Worm (Caenorhabditis elegans): ENCODE results near the gene phb-2.

The phb-2 gene

DNA sequence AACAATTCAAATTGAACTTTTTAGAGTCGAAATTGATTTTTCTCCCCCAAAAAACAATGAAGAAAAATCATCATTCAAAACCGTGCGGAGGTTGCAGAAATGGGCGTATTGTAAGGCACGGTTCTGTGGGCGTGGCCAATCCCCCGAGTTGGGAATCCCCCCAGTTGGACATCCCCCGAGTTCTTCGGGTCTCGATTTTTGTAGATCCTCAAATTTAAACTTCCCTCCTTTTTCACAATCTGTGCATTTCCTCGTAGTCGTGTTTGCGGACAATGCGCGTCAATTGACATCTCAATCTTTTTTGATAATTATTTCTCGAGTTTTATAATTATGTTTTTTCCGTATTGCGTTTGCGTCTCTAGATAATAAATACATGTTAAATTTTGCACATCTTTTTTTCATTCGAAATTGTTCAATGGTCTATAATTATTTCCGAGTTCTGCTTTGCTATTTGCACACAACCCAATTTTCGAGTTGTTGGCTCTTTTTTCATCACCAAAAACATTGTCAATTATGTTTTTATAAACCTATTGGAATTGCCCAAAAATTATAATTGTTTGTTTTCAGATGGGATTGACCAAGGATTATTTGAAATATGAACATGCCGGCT lies 18.7 kb downstream of the phb-2 start, which contains the start of gene F13H8.2:
F13H8.2 (plus strand) TSS at position 560 of the 610 bp plus-strand sequence.
- TF ChIP-seq him-1 (tag; optimal IDR thresholded peaks at IDR 0.05) (no peak), W03F9.2 (tag; optimal IDR thresholded peaks at IDR 0.05) (peak; percentile 29)

ce11 chrII:6273916-6274315 lies 22.7 kb downstream of the phb-2 start, which contains the start of gene bpl-1:
TSS of gene bpl-1 (plus strand) at chrII:6274216.
- no peak for TF ChIP-seq dao-5 (tag; optimal IDR thresholded peaks at IDR 0.05)
- no peak for TF ChIP-seq W03F9.2 (tag; optimal IDR thresholded peaks at IDR 0.05)

ce11 chrII:6281002-6281401 lies 29.8 kb downstream of the phb-2 start, which contains the start of gene scly-1:
TSS of gene scly-1 (minus strand) at chrII:6281102.
- no peak for TF ChIP-seq W03F9.2 (tag; optimal IDR thresholded peaks at IDR 0.05)
- no peak for TF ChIP-seq dao-5 (tag; optimal IDR thresholded peaks at IDR 0.05)
- TF ChIP-seq him-1 (tag; optimal IDR thresholded peaks at IDR 0.05): no peak

DNA sequence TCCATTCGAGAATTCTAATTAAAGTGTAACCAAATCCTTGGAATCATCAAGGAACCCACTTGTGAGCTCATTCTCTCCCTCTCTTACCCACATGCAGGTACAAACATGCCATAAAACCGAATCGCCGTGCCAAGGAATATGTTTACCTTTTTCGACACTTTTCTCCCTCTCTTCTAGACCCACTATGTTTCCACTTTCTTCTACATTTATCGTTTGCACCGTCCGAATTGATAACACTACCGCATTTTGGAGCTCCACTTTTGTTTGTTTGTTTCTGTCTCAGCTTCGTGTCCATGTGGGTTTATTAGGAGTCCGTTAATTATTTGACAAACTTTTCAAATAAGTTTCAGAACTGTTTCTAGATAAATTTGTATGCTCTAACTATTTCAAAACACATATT lies 30.7 kb downstream of the phb-2 start:
- TF ChIP-seq W03F9.2 (tag; optimal IDR thresholded peaks at IDR 0.05) (no peak), dao-5 (tag; optimal IDR thresholded peaks at IDR 0.05) (no peak), him-1 (tag; optimal IDR thresholded peaks at IDR 0.05) (no peak)

DNA sequence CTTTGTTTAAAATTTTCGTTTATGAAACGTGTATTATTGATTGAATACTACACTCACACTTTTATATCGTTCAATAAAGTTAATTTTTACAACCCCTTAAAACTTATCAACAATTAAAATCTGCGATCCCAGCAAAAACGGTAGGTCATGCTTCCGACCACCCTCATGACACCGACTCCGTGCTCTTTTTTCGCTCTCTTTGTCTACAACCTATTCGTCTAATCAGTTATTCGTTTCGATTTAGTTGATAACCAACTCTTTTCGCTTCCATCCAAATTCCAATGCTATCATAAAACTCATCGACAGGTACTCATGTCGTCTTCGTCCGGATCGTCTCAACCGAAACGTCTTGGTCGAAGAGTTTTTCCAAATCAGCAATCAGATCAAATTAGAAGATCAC lies 31.9 kb downstream of the phb-2 start, which contains the start of gene F13H8.1:
F13H8.1 (plus strand) TSS at position 311 of the 400 bp plus-strand sequence.
- TF ChIP-seq dao-5 (tag; optimal IDR thresholded peaks at IDR 0.05) (no peak), W03F9.2 (tag; optimal IDR thresholded peaks at IDR 0.05) (no peak), him-1 (tag; optimal IDR thresholded peaks at IDR 0.05) (no peak)

DNA sequence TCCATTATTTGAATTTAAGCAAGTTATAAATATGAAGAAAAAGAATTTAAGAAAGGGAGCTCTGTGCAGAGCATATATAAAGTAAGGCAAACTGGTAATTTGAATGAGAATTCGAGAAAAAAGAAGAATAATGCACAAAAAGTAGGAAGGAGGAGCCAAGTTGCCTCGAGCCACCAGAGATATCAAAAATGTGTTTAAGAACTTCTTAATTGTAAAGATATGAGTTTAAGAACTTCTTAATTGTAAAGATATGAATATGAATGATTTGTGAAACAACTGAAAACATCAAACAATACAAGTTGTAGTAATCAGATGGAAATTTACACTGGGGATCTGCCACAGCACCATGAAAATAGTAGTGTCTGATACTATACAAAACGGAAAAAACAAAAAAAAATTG lies 35.7 kb downstream of the phb-2 start, which contains the start of gene F13H8.6:
F13H8.6 (minus strand) TSS at position 101 of the 400 bp plus-strand sequence.
- no peak for TF ChIP-seq dao-5 (tag; optimal IDR thresholded peaks at IDR 0.05)

ce11 chrII:6288104-6288503 lies 36.9 kb downstream of the phb-2 start:
- TF ChIP-seq W03F9.2 (tag; optimal IDR thresholded peaks at IDR 0.05) (no peak), dao-5 (tag; optimal IDR thresholded peaks at IDR 0.05) (no peak), him-1 (tag; optimal IDR thresholded peaks at IDR 0.05) (no peak)

DNA sequence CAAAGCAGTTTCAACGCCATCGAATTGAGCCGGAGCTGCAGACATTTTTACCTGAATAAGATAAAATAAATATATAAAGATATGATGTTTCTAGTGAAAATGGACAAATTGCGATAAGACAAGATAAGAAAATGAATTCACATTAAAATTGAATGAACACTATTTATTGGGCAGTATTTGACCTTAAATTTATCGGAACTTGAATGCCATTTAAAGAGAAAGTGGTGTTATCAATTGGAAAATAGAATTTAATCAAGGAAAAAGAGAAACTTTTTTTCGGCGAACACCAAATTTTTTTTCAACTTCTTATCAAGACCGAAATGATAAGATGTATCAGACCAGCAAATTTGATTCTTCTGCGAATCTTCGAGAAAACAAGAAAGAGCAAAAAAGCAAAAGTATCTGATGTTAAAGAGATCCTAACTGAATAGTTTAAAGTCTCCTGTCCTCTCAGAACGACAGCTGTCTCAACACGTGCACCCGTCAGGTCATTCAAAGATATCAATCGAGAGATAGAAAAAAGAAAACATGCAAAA lies 38.9 kb downstream of the phb-2 start, which contains the start of gene upb-1:
upb-1 (minus strand) TSS at position 51 of the 536 bp plus-strand sequence.
- no peak for TF ChIP-seq W03F9.2 (tag; optimal IDR thresholded peaks at IDR 0.05)
- TF ChIP-seq dao-5 (tag; optimal IDR thresholded peaks at IDR 0.05): no peak
- TF ChIP-seq him-1 (tag; optimal IDR thresholded peaks at IDR 0.05): no peak

ce11 chrII:6292527-6292926 lies 41.3 kb downstream of the phb-2 start, which contains the start of gene nyn-3:
TSS of gene nyn-3 (minus strand) at chrII:6292627.
- TF ChIP-seq him-1 (tag; optimal IDR thresholded peaks at IDR 0.05) (no peak), W03F9.2 (tag; optimal IDR thresholded peaks at IDR 0.05) (no peak), dao-5 (tag; optimal IDR thresholded peaks at IDR 0.05) (no peak)

ce11 chrII:6294261-6294660 lies 43.0 kb downstream of the phb-2 start, which contains the start of gene mps-1:
TSS of gene mps-1 (minus strand) at chrII:6294361.
- TF ChIP-seq him-1 (tag; optimal IDR thresholded peaks at IDR 0.05) (no peak), dao-5 (tag; optimal IDR thresholded peaks at IDR 0.05) (no peak), W03F9.2 (tag; optimal IDR thresholded peaks at IDR 0.05) (no peak)
